Fruit fly (Drosophila melanogaster): Measurements from ENCODE around the gene PpD3.

Gene PpD3

dm6 chr3R:9747272-9747874 is 302 bp upstream of the PpD3 start, which contains the start of gene CG12948 (continued):
- TF ChIP-seq lov (optimal IDR thresholded peaks at IDR 0.05) (no peak), lov (GFP tag; IDR thresholded peaks at IDR 0.05) (no peak), so (GFP tag; IDR thresholded peaks at IDR 0.05) (peak; percentile 26; the same call in 1 of the 3 replicates), phol (tag; optimal IDR thresholded peaks at IDR 0.05) (peak; percentile 45), gem (tag; optimal IDR thresholded peaks at IDR 0.05) (no peak), Mes4 (GFP tag; optimal IDR thresholded peaks at IDR 0.05) (no peak), Fer2 (tag; optimal IDR thresholded peaks at IDR 0.05) (peak; percentile 55), Dp (GFP tag; optimal IDR thresholded peaks at IDR 0.05) (no peak), run (tag; optimal IDR thresholded peaks at IDR 0.05) (no peak), CG4820 (GFP tag; optimal IDR thresholded peaks at IDR 0.05) (peak; percentile 46), CG9437 (GFP tag; optimal IDR thresholded peaks at IDR 0.05) (peak; percentile 30), E2f2 (GFP tag; IDR thresholded peaks at IDR 0.05) (no peak), C15 (GFP tag; IDR thresholded peaks at IDR 0.05) (no peak), Antp (GFP tag; optimal IDR thresholded peaks at IDR 0.05) (peak; percentile 41), stwl (tag; optimal IDR thresholded peaks at IDR 0.05) (no peak), Ravus (GFP tag; IDR thresholded peaks at IDR 0.05) (no peak), tin (GFP tag; optimal IDR thresholded peaks at IDR 0.05) (peak; percentile 50), CG2202 (tag; optimal IDR thresholded peaks at IDR 0.05) (no peak), vnd (GFP tag; IDR thresholded peaks at IDR 0.05; ENCODE audit: partially characterized antibody) (peak; percentile 86), sna (GFP tag; IDR thresholded peaks at IDR 0.05; ENCODE audit: partially characterized antibody) (peak; percentile 96), esg (GFP tag; conservative IDR thresholded peaks at IDR 0.05) (peak; percentile 42), CG17359 (tag; optimal IDR thresholded peaks at IDR 0.05) (peak; percentile 39), CG11085 (GFP tag; IDR thresholded peaks at IDR 0.05) (no peak), fd64A (GFP tag; optimal IDR thresholded peaks at IDR 0.05) (peak; percentile 4), knrl (GFP tag; IDR thresholded peaks at IDR 0.05; ENCODE audit: partially characterized antibody) (peak; percentile 87; the same call in 2 of the 3 replicates), HLHmδ (GFP tag; optimal IDR thresholded peaks at IDR 0.05) (no peak), H15 (GFP tag; IDR thresholded peaks at IDR 0.05) (no peak), Deaf1 (tag; optimal IDR thresholded peaks at IDR 0.05) (no peak), CG30431 (GFP tag; optimal IDR thresholded peaks at IDR 0.05) (no peak), ind (GFP tag; optimal IDR thresholded peaks at IDR 0.05) (peak; percentile 45), CG14710 (tag; optimal IDR thresholded peaks at IDR 0.05) (peak; percentile 48), danr (GFP tag; IDR thresholded peaks at IDR 0.05) (no peak), CG15514 (GFP tag; optimal IDR thresholded peaks at IDR 0.05) (peak; percentile 61), CG18262 (tag; optimal IDR thresholded peaks at IDR 0.05) (peak; percentile 52), CG13287 (GFP tag; IDR thresholded peaks at IDR 0.05; ENCODE audit: partially characterized antibody) (peak; percentile 96), cg (GFP tag; optimal IDR thresholded peaks at IDR 0.05) (no peak), zfh1 (GFP tag; IDR thresholded peaks at IDR 0.05) (no peak; the same call in 2 of the 3 replicates), Med (GFP tag) (peak; percentile 91), CrebB (tag; optimal IDR thresholded peaks at IDR 0.05) (no peak), grau (tag; optimal IDR thresholded peaks at IDR 0.05) (peak; percentile 67), toy (GFP tag; IDR thresholded peaks at IDR 0.05) (no peak), CG1832 (GFP tag; optimal IDR thresholded peaks at IDR 0.05) (no peak), caup (GFP tag; optimal IDR thresholded peaks at IDR 0.05; ENCODE audit: severe bottlenecking) (no peak), nerfin-2 (GFP tag; IDR thresholded peaks at IDR 0.05; ENCODE audit: partially characterized antibody) (no peak), Fer1 (GFP tag; optimal IDR thresholded peaks at IDR 0.05) (peak; percentile 57), ftz-f1 (GFP tag; optimal IDR thresholded peaks at IDR 0.05) (no peak), CG13624 (GFP tag; optimal IDR thresholded peaks at IDR 0.05) (peak; percentile 66), CG7928 (GFP tag; optimal IDR thresholded peaks at IDR 0.05) (no peak), CG10979 (tag; optimal IDR thresholded peaks at IDR 0.05) (peak; percentile 35), vfl (GFP tag; optimal IDR thresholded peaks at IDR 0.05) (peak; percentile 39)

Data from whole organism, embryonic.